Fruit fly (Drosophila melanogaster) whole organism, embryonic: ENCODE data around the gene galectin.
A peak's percentile ranks its signal among the peaks of the same experiment; 100 is the strongest.

Experiments used
- Awh ChIP-seq: fragments of 200-800 bp; sonication (Bioruptor generic); IDR thresholded peaks from 2 replicates; pipeline ENCODE4, ENCODE4 v1.3.6; 2022; ENCODE audit warnings: missing biosample characterization, missing genetic modification characterization
- B-H2 ChIP-seq: fragments of 200-800 bp; sonication (Bioruptor generic); optimal IDR thresholded peaks from 2 replicates; lab custom pipeline; 2018; ENCODE audit warnings: missing biosample characterization, mild to moderate bottlenecking, missing genetic modification characterization
- BtbVII ChIP-seq: fragments of 200-800 bp; sonication (Bioruptor generic); optimal IDR thresholded peaks from 3 replicates; lab custom pipeline; 2017; ENCODE audit warnings: missing biosample characterization, mild to moderate bottlenecking, missing genetic modification characterization
- CG10147 ChIP-seq: fragments of 200-800 bp; sonication (Bioruptor generic); optimal IDR thresholded peaks from 2 replicates; lab custom pipeline; 2019; ENCODE audit warnings: missing biosample characterization, mild to moderate bottlenecking, missing genetic modification characterization, moderate library complexity
- CG10543 ChIP-seq: fragments of 200-800 bp; sonication (Bioruptor generic); optimal IDR thresholded peaks from 3 replicates; lab custom pipeline; 2017; ENCODE audit warnings: missing biosample characterization, mild to moderate bottlenecking, missing genetic modification characterization, moderate library complexity
- CG12071 ChIP-seq: fragments of 200-800 bp; sonication (Bioruptor generic); optimal IDR thresholded peaks from 3 replicates; lab custom pipeline; 2018; ENCODE audit warnings: missing biosample characterization, mild to moderate bottlenecking, missing genetic modification characterization
- CG13296 ChIP-seq: fragments of 200-800 bp; sonication (Bioruptor generic); optimal IDR thresholded peaks from 3 replicates; lab custom pipeline; 2018; ENCODE audit warnings: missing biosample characterization, mild to moderate bottlenecking, missing genetic modification characterization
- CG13894 ChIP-seq: fragments of 200-800 bp; sonication (Bioruptor generic); optimal IDR thresholded peaks from 3 replicates; lab custom pipeline; 2018; ENCODE audit warnings: missing biosample characterization, mild to moderate bottlenecking, missing genetic modification characterization, moderate library complexity
- CG14014 ChIP-seq: fragments of 200-800 bp; sonication (Bioruptor generic); IDR thresholded peaks from 2 replicates; pipeline ENCODE4 v1.3.6; 2022; ENCODE audit warnings: missing biosample characterization, missing genetic modification characterization
- CG15011 ChIP-seq: fragments of 200-800 bp; sonication (Bioruptor generic); optimal IDR thresholded peaks from 3 replicates; lab custom pipeline; 2018; ENCODE audit warnings: missing biosample characterization, mild to moderate bottlenecking, missing genetic modification characterization
- CG15269 ChIP-seq: fragments of 200-800 bp; sonication (Bioruptor generic); optimal IDR thresholded peaks from 2 replicates; lab custom pipeline; 2018; ENCODE audit warnings: missing biosample characterization, mild to moderate bottlenecking, missing genetic modification characterization, moderate library complexity
- CG18599 ChIP-seq: fragments of 200-800 bp; sonication (Bioruptor generic); optimal IDR thresholded peaks from 3 replicates; lab custom pipeline; 2017; ENCODE audit warnings: missing biosample characterization, missing genetic modification characterization, mild to moderate bottlenecking, moderate library complexity, missing genetic modification reagents
- CG3281 ChIP-seq: fragments of 200-800 bp; sonication (Bioruptor generic); optimal IDR thresholded peaks from 3 replicates; lab custom pipeline; 2017; ENCODE audit warnings: missing biosample characterization, mild to moderate bottlenecking, missing genetic modification characterization
- CG34376 ChIP-seq: fragments of 200-800 bp; sonication (Bioruptor generic); optimal IDR thresholded peaks from 2 replicates; lab custom pipeline; 2018; ENCODE audit warnings: missing biosample characterization, mild to moderate bottlenecking, missing genetic modification characterization
- CG3838 ChIP-seq: fragments of 200-800 bp; sonication (Bioruptor generic); optimal IDR thresholded peaks from 3 replicates; lab custom pipeline; 2016; ENCODE audit warnings: missing biosample characterization, missing genetic modification characterization
- CG5180 ChIP-seq: fragments of 200-800 bp; sonication (Bioruptor generic); optimal IDR thresholded peaks from 3 replicates; lab custom pipeline; 2017; ENCODE audit warnings: missing biosample characterization, missing genetic modification characterization, mild to moderate bottlenecking, moderate library complexity, missing genetic modification reagents
- CG6765 ChIP-seq: fragments of 200-800 bp; sonication (Bioruptor generic); optimal IDR thresholded peaks from 3 replicates; lab custom pipeline; 2017; ENCODE audit warnings: missing biosample characterization, mild to moderate bottlenecking, missing genetic modification characterization
- CG6813 ChIP-seq: fragments of 200-800 bp; sonication (Bioruptor generic); optimal IDR thresholded peaks from 2 replicates; lab custom pipeline; 2017; ENCODE audit warnings: missing biosample characterization, missing genetic modification characterization, mild to moderate bottlenecking, moderate library complexity, missing genetic modification reagents
- CG6854 ChIP-seq: fragments of 200-800 bp; sonication (Bioruptor generic); optimal IDR thresholded peaks from 3 replicates; lab custom pipeline; 2017; ENCODE audit warnings: missing biosample characterization, mild to moderate bottlenecking, missing genetic modification characterization
- CG7963 ChIP-seq: fragments of 200-800 bp; sonication (Bioruptor generic); IDR thresholded peaks from 3 replicates; pipeline ENCODE4 v1.3.6; 2022; ENCODE audit warnings: missing biosample characterization, missing genetic modification characterization; ENCODE audit not compliant: partially characterized antibody
- CG8290 ChIP-seq, 3 experiments: fragments of 200-800 bp; sonication (Bioruptor generic); optimal IDR thresholded peaks; 2 replicates each; lab custom pipeline; 2016 to 2019; ENCODE audit warnings: missing biosample characterization in 3 of 3, missing genetic modification characterization in 3 of 3, mild to moderate bottlenecking in 2 of 3, moderate library complexity in 1 of 3
- CG8765 ChIP-seq: fragments of 200-800 bp; sonication (Bioruptor generic); IDR thresholded peaks from 2 replicates; pipeline ENCODE4 v1.3.6; 2022; ENCODE audit warnings: missing biosample characterization, missing genetic modification characterization
- E2f1 ChIP-seq: fragments of 200-800 bp; sonication (Bioruptor generic); IDR thresholded peaks from 2 replicates; pipeline ENCODE4 v1.3.6; 2022; ENCODE audit warnings: missing biosample characterization, missing genetic modification characterization
- Fer1 ChIP-seq: fragments of 200-800 bp; sonication (Bioruptor generic); optimal IDR thresholded peaks from 2 replicates; lab custom pipeline; 2017; ENCODE audit warnings: missing biosample characterization, mild to moderate bottlenecking, missing genetic modification characterization
- Hey ChIP-seq: fragments of 200-800 bp; sonication (Bioruptor generic); optimal IDR thresholded peaks from 3 replicates; lab custom pipeline; 2018; ENCODE audit warnings: missing biosample characterization, mild to moderate bottlenecking, missing genetic modification characterization
- Hmr ChIP-seq: fragments of 200-800 bp; sonication (Bioruptor generic); optimal IDR thresholded peaks from 3 replicates; lab custom pipeline; 2017; ENCODE audit warnings: mild to moderate bottlenecking, missing biosample characterization, missing genetic modification reagents, missing genetic modification characterization
- Hr78 ChIP-seq, 2 experiments: fragments of 200-800 bp in 1 of 2; fragments of >200 bp in 1 of 2; sonication (Bioruptor generic) in 1 of 2; optimal IDR thresholded peaks; 2 replicates each; lab custom pipeline; 2017 to 2019; ENCODE audit warnings: missing biosample characterization in 2 of 2, missing genetic modification characterization in 2 of 2, mild to moderate bottlenecking in 1 of 2, moderate library complexity in 1 of 2
- MBD-R2 ChIP-seq: fragments of 200-800 bp; sonication (Bioruptor generic); IDR thresholded peaks from 2 replicates; pipeline ENCODE4 v1.3.6; 2022; ENCODE audit warnings: missing biosample characterization, missing genetic modification characterization
- Med ChIP-seq: fragments of 200-800 bp; sonication (Bioruptor generic); peaks from one replicate; lab custom pipeline; 2016; ENCODE audit warnings: missing biosample characterization, missing genetic modification characterization, mild to moderate bottlenecking, inconsistent platforms, moderate library complexity
- Meics ChIP-seq: fragments of 200-800 bp; sonication (Bioruptor generic); optimal IDR thresholded peaks from 2 replicates; lab custom pipeline; 2017; ENCODE audit warnings: missing biosample characterization, mild to moderate bottlenecking, missing genetic modification characterization
- Ravus ChIP-seq: fragments of 200-800 bp; sonication (Bioruptor generic); IDR thresholded peaks from 2 replicates; pipeline ENCODE4 v1.3.6; 2022; ENCODE audit warnings: missing biosample characterization, missing genetic modification characterization
- Taf1 ChIP-seq: fragments of 200-800 bp; sonication (Bioruptor generic); IDR thresholded peaks from 2 replicates; pipeline ENCODE4 v1.3.6; 2022; ENCODE audit warnings: missing biosample characterization, missing genetic modification characterization
- chinmo ChIP-seq: fragments of 200-800 bp; sonication (Bioruptor generic); IDR thresholded peaks from 4 replicates; pipeline ENCODE4 v1.3.6; 2022; ENCODE audit warnings: missing biosample characterization, missing genetic modification characterization; ENCODE audit not compliant: partially characterized antibody
- da ChIP-seq: fragments of 200-800 bp; sonication (Bioruptor generic); optimal IDR thresholded peaks from 2 replicates; lab custom pipeline; 2016; ENCODE audit warnings: missing biosample characterization, missing genetic modification characterization
- exex ChIP-seq: fragments of 200-800 bp; sonication (Bioruptor generic); optimal IDR thresholded peaks from 4 replicates; lab custom pipeline; 2018; ENCODE audit warnings: missing biosample characterization, mild to moderate bottlenecking, missing genetic modification characterization, moderate library complexity
- hkb ChIP-seq, 2 experiments: fragments of 200-800 bp in 1 of 2; fragments of >200 bp in 1 of 2; sonication (Bioruptor generic) in 1 of 2; IDR thresholded peaks in 1 of 2; optimal IDR thresholded peaks in 1 of 2; 2 replicates each; pipeline versions ENCODE4 v1.3.6 to Lab custom; 2017 to 2022; ENCODE audit warnings: missing biosample characterization in 1 of 2, missing genetic modification characterization in 1 of 2
- ind ChIP-seq: fragments of 200-800 bp; sonication (Bioruptor generic); optimal IDR thresholded peaks from 3 replicates; lab custom pipeline; 2016; ENCODE audit warnings: missing biosample characterization, missing genetic modification characterization
- kni ChIP-seq: fragments of 200-800 bp; sonication (Bioruptor generic); optimal IDR thresholded peaks from 3 replicates; lab custom pipeline; 2017; ENCODE audit warnings: mild to moderate bottlenecking, missing biosample characterization, missing genetic modification reagents, missing genetic modification characterization
- lab ChIP-seq: fragments of 200-800 bp; sonication (Bioruptor generic); optimal IDR thresholded peaks from 3 replicates; lab custom pipeline; 2017; ENCODE audit warnings: missing biosample characterization, missing genetic modification characterization, mild to moderate bottlenecking, moderate library complexity, missing genetic modification reagents
- mirr ChIP-seq: fragments of 200-800 bp; sonication (Bioruptor generic); optimal IDR thresholded peaks from 3 replicates; lab custom pipeline; 2018; ENCODE audit warnings: missing biosample characterization, mild to moderate bottlenecking, missing genetic modification characterization
- phol ChIP-seq: fragments of 200-800 bp; sonication (Bioruptor generic); optimal IDR thresholded peaks from 3 replicates; lab custom pipeline; 2018; ENCODE audit warnings: missing biosample characterization, mild to moderate bottlenecking, missing genetic modification characterization, moderate library complexity
- sd ChIP-seq: fragments of 200-800 bp; sonication (Bioruptor generic); optimal IDR thresholded peaks from 3 replicates; lab custom pipeline; 2018; ENCODE audit warnings: missing biosample characterization, mild to moderate bottlenecking, missing genetic modification characterization, moderate library complexity
- sisA ChIP-seq: fragments of 200-800 bp; sonication (Bioruptor generic); IDR thresholded peaks from 2 replicates; pipeline ENCODE4 v1.3.6; 2022; ENCODE audit warnings: missing biosample characterization, missing genetic modification characterization
- slou ChIP-seq: fragments of 200-800 bp; sonication (Bioruptor generic); optimal IDR thresholded peaks from 3 replicates; lab custom pipeline; 2016; ENCODE audit warnings: missing biosample characterization, missing genetic modification characterization
- ssp ChIP-seq: fragments of 200-800 bp; sonication (Bioruptor generic); IDR thresholded peaks from 2 replicates; pipeline ENCODE4 v1.3.6; 2022; ENCODE audit warnings: missing biosample characterization, missing genetic modification characterization
- tna ChIP-seq: fragments of 200-800 bp; sonication (Bioruptor generic); IDR thresholded peaks from 2 replicates; pipeline ENCODE4 v1.3.6; 2022; ENCODE audit warnings: missing biosample characterization, missing genetic modification characterization; ENCODE audit not compliant: partially characterized antibody
- wor ChIP-seq: fragments of 200-800 bp; sonication (Bioruptor generic); IDR thresholded peaks from 2 replicates; pipeline ENCODE4 v1.3.6; 2022; ENCODE audit warnings: missing biosample characterization, missing genetic modification characterization

The galectin gene

DNA sequence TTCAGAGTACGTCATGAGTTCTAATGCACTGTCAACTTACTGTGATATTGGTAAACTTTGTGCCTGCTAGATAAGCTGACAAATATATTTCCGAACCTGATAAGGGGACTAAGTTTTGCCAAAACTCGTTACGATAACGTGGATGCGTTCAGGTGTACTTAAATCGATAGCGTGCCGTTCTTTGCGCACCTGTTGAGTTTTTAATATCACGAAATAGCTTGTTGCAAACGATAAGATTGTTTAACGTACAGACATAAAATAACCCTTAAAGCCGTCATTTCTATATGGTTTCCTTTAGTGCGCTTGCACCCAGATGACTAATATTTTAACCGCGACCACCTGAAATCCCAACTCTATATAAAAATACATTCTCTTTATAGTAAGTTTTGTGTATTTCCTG lies 10.5 kb downstream of the galectin start (continued):
- no peak for TF ChIP-seq CG7963
- peak; percentile 64 for TF ChIP-seq CG34376 (GFP tag; lab: Kevin White, UChicago)
- peak; percentile 82 for TF ChIP-seq exex
- no peak for TF ChIP-seq Awh (GFP tag; lab: Robert Waterston, UW)
- no peak for TF ChIP-seq hkb (optimal IDR thresholded peaks at IDR 0.05; lab: Kevin White, UChicago)
- TF ChIP-seq hkb (GFP tag; IDR thresholded peaks at IDR 0.05; lab: Robert Waterston, UW), result 0 out of 2 replicates have a peak, but pooled peaks have one; percentile 12
- no peak for TF ChIP-seq da (GFP tag; lab: Kevin White, UChicago)
- TF ChIP-seq BtbVII (GFP tag; lab: Kevin White, UChicago), result no peak
- peak in 1 of 2 experiments; percentile 7 for TF ChIP-seq Hr78 (GFP tag; optimal IDR thresholded peaks at IDR 0.05; lab: Kevin White, UChicago)
- TF ChIP-seq CG13894 (tag; lab: Kevin White, UChicago), result no peak
- TF ChIP-seq phol, result no peak
- peak; percentile 82 for TF ChIP-seq mirr (GFP tag; lab: Kevin White, UChicago)
- TF ChIP-seq sd (tag; lab: Kevin White, UChicago), result peak; percentile 54
- TF ChIP-seq chinmo, result peak; percentile 74; the same call in 2 of the 4 replicates
- no peak for TF ChIP-seq kni (GFP tag; lab: Kevin White, UChicago)
- TF ChIP-seq Hey, result peak; percentile 32
- peak; percentile 22 for TF ChIP-seq CG5180 (GFP tag; lab: Kevin White, UChicago)

DNA sequence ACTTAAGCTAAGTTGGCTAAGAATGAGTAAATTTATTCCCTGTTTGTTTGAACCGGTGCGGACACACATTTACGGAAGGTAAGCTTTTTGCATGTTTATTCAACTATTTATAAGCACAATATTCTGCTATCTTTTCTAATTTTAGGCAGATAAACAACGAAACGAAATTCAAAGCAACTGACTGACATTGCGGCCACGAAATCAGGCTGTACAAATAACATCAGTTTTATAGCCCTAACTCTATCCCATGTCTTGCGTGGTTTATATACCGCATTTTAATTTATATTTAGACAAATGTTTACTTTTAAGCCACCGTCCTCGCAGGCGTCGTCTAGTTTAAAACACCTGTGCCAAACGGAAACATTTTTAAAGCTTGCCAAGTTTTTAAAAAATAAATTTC lies 13.5 kb downstream of the galectin start:
- peak; percentile 38 for TF ChIP-seq Meics
- TF ChIP-seq CG15269 (tag; lab: Kevin White, UChicago), result peak; percentile 22
- peak; percentile 39 for TF ChIP-seq CG6765 (GFP tag; lab: Kevin White, UChicago)
- TF ChIP-seq CG10543 (GFP tag; lab: Kevin White, UChicago), result peak; percentile 14
- TF ChIP-seq CG6813, result peak; percentile 27
- peak; percentile 31 for TF ChIP-seq mirr (GFP tag; lab: Kevin White, UChicago)
- TF ChIP-seq CG10147, result peak; percentile 3
- TF ChIP-seq BtbVII (GFP tag; lab: Kevin White, UChicago), result peak; percentile 75
- TF ChIP-seq Hmr (GFP tag; lab: Kevin White, UChicago), result peak; percentile 64
- TF ChIP-seq CG13894 (tag; lab: Kevin White, UChicago), result peak; percentile 24
- peak; percentile 53 for TF ChIP-seq CG13296 (GFP tag; lab: Kevin White, UChicago)
- no peak for TF ChIP-seq CG8765 (GFP tag; lab: Robert Waterston, UW)
- TF ChIP-seq CG8290 (GFP tag; optimal IDR thresholded peaks at IDR 0.05; lab: Kevin White, UChicago), result no peak
- peak in 1 of 2 experiments; percentile 53 for TF ChIP-seq CG8290 (tag; optimal IDR thresholded peaks at IDR 0.05; lab: Kevin White, UChicago)
- peak; percentile 75 for TF ChIP-seq lab (GFP tag; lab: Kevin White, UChicago)
- TF ChIP-seq Fer1, result peak; percentile 68
- peak; percentile 22 for TF ChIP-seq CG6854 (GFP tag; lab: Kevin White, UChicago)
- no peak for TF ChIP-seq MBD-R2 (GFP tag; lab: Robert Waterston, UW)
- no peak for TF ChIP-seq tna (GFP tag; lab: Robert Waterston, UW)
- TF ChIP-seq Ravus (GFP tag; lab: Robert Waterston, UW), result no peak
- no peak for TF ChIP-seq ssp (GFP tag; lab: Robert Waterston, UW)
- peak; percentile 65 for TF ChIP-seq CG18599 (GFP tag; lab: Kevin White, UChicago)
- TF ChIP-seq Taf1 (GFP tag; lab: Robert Waterston, UW), result no peak
- peak; percentile 24 for TF ChIP-seq CG15011 (GFP tag; lab: Kevin White, UChicago)
- no peak for TF ChIP-seq sisA
- no peak for TF ChIP-seq E2f1
- TF ChIP-seq exex, result peak; percentile 38
- peak; percentile 36 for TF ChIP-seq B-H2
- TF ChIP-seq wor (GFP tag; lab: Robert Waterston, UW), result no peak
- TF ChIP-seq Med (GFP tag; lab: Kevin White, UChicago), result peak; percentile 76
- peak; percentile 1 for TF ChIP-seq sd (tag; lab: Kevin White, UChicago)
- TF ChIP-seq CG3838, result no peak
- TF ChIP-seq CG12071 (GFP tag; lab: Kevin White, UChicago), result peak; percentile 15
- peak; percentile 58 for TF ChIP-seq CG3281 (GFP tag; lab: Kevin White, UChicago)
- TF ChIP-seq slou, result no peak
- TF ChIP-seq CG14014 (GFP tag; lab: Robert Waterston, UW), result peak; percentile 33; the same call in 1 of the 2 replicates
- TF ChIP-seq ind (GFP tag; lab: Kevin White, UChicago), result no peak
